ENCODE assay signal across 5 worm cellular contexts in genomic region chrX:9548011-9548795, ce11.
TF ChIP-seq lines count a peak whose summit lies in the region.

No protein-coding gene starts in this region.

TF ChIP-seq in whole organism, L1 larva, 84 proteins besides CTCF, POLR2A, EP300 and RAD21:
- TF ChIP-seq F16B12.6 (tag; optimal IDR thresholded peaks at IDR 0.05; lab: Kevin White, UChicago) (no peak), mdl-1 (tag; optimal IDR thresholded peaks at IDR 0.05; lab: Kevin White, UChicago) (no peak), efl-1 (optimal IDR thresholded peaks at IDR 0.05; lab: Kevin White, UChicago) (no peak), efl-1 (GFP tag; optimal IDR thresholded peaks at IDR 0.05 in 1 of 2; lab: Kevin White, UChicago) (peak in 1 of 2 experiments; percentile 64), nhr-85 (tag; lab: Kevin White, UChicago) (peak; percentile 59), blmp-1 (tag; optimal IDR thresholded peaks at IDR 0.05; lab: Kevin White, UChicago) (peak; percentile 53), ceh-8 (GFP tag; optimal IDR thresholded peaks at IDR 0.05; lab: Kevin White, UChicago) (no peak)

TF ChIP-seq in whole organism, L2 larva, 48 proteins besides CTCF, POLR2A, EP300 and RAD21:
- TF ChIP-seq elt-1 (tag; optimal IDR thresholded peaks at IDR 0.05; lab: Kevin White, UChicago) (no peak), nhr-11 (tag; optimal IDR thresholded peaks at IDR 0.05; lab: Kevin White, UChicago) (no peak), lsy-2 (tag; optimal IDR thresholded peaks at IDR 0.05; lab: Kevin White, UChicago) (no peak), sma-3 (GFP tag; optimal IDR thresholded peaks at IDR 0.05; lab: Kevin White, UChicago) (peak; percentile 27), egl-27 (tag; optimal IDR thresholded peaks at IDR 0.05; lab: Kevin White, UChicago) (peak; percentile 6), blmp-1 (tag; optimal IDR thresholded peaks at IDR 0.05; lab: Kevin White, UChicago; ENCODE audit: insufficient read depth) (peak; percentile 61), gmeb-1 (tag; optimal IDR thresholded peaks at IDR 0.05; lab: Kevin White, UChicago) (no peak), sem-4 (tag; optimal IDR thresholded peaks at IDR 0.05; lab: Kevin White, UChicago) (peak; percentile 7), ZK546.5 (tag; optimal IDR thresholded peaks at IDR 0.05; lab: Kevin White, UChicago) (no peak), nhr-21 (tag; optimal IDR thresholded peaks at IDR 0.05; lab: Kevin White, UChicago) (no peak), unc-39 (tag; optimal IDR thresholded peaks at IDR 0.05; lab: Kevin White, UChicago) (no peak), aly-2 (tag; optimal IDR thresholded peaks at IDR 0.05; lab: Kevin White, UChicago) (no peak)

TF ChIP-seq in whole organism, L3 larva, 47 proteins besides CTCF, POLR2A, EP300 and RAD21:
- TF ChIP-seq nhr-76 (tag; optimal IDR thresholded peaks at IDR 0.05; lab: Kevin White, UChicago), result no peak
- TF ChIP-seq ceh-82 (tag; optimal IDR thresholded peaks at IDR 0.05; lab: Kevin White, UChicago), result no peak
- no peak for TF ChIP-seq unc-62 (GFP tag; optimal IDR thresholded peaks at IDR 0.05; lab: Kevin White, UChicago)
- peak; percentile 84 for TF ChIP-seq nhr-25 (tag; optimal IDR thresholded peaks at IDR 0.05; lab: Kevin White, UChicago)
- TF ChIP-seq pha-4 (tag; optimal IDR thresholded peaks at IDR 0.05; lab: Kevin White, UChicago), result peak; percentile 71
- no peak for TF ChIP-seq aly-2 (tag; optimal IDR thresholded peaks at IDR 0.05; lab: Kevin White, UChicago)
- no peak for TF ChIP-seq unc-39 (tag; optimal IDR thresholded peaks at IDR 0.05; lab: Kevin White, UChicago)
- TF ChIP-seq zag-1 (tag; optimal IDR thresholded peaks at IDR 0.05; lab: Kevin White, UChicago), result no peak
- peak; percentile 24 for TF ChIP-seq nhr-23 (tag; optimal IDR thresholded peaks at IDR 0.05; lab: Kevin White, UChicago)
TF ChIP-seq in whole organism, L3 larva: peak in this region for 3.

TF ChIP-seq in whole organism, L4 larva, 104 proteins besides CTCF, POLR2A, EP300 and RAD21:
- no peak for TF ChIP-seq daf-12 (tag; optimal IDR thresholded peaks at IDR 0.05; lab: Kevin White, UChicago)
- TF ChIP-seq skn-1 (tag; optimal IDR thresholded peaks at IDR 0.05; lab: Kevin White, UChicago), result no peak
- no peak for TF ChIP-seq arid-1 (GFP tag; conservative IDR thresholded peaks at IDR 0.05; lab: Robert Waterston, UW)
- TF ChIP-seq unc-62 (GFP tag; optimal IDR thresholded peaks at IDR 0.05 in 1 of 2; lab: Kevin White, UChicago), result peak in 1 of 2 experiments; percentile 25
- no peak for TF ChIP-seq unc-62 (tag; optimal IDR thresholded peaks at IDR 0.05; lab: Kevin White, UChicago)
- no peak for TF ChIP-seq zip-2 (tag; optimal IDR thresholded peaks at IDR 0.05; lab: Kevin White, UChicago)
- TF ChIP-seq unc-39 (tag; optimal IDR thresholded peaks at IDR 0.05; lab: Kevin White, UChicago), result no peak
- TF ChIP-seq hlh-30 (tag; optimal IDR thresholded peaks at IDR 0.05; lab: Kevin White, UChicago; ENCODE audit: insufficient read depth), result peak; percentile 66
- no peak for TF ChIP-seq pha-4 (GFP tag; IDR thresholded peaks at IDR 0.05; lab: Robert Waterston, UW)
- TF ChIP-seq pha-4 (tag; optimal IDR thresholded peaks at IDR 0.05; lab: Kevin White, UChicago), result peak; percentile 15
- no peak for TF ChIP-seq mxl-2 (GFP tag; conservative IDR thresholded peaks at IDR 0.05; lab: Robert Waterston, UW)
- no peak for TF ChIP-seq T20F7.1 (GFP tag; optimal IDR thresholded peaks at IDR 0.05; lab: Kevin White, UChicago)
- no peak for TF ChIP-seq spr-3 (GFP tag; optimal IDR thresholded peaks at IDR 0.05; lab: Kevin White, UChicago)
- TF ChIP-seq dmd-6 (GFP tag; IDR thresholded peaks at IDR 0.05; lab: Robert Waterston, UW), result no peak
- TF ChIP-seq snpc-4 (tag; optimal IDR thresholded peaks at IDR 0.05; lab: Kevin White, UChicago), result no peak
- no peak for TF ChIP-seq madf-9 (GFP tag; conservative IDR thresholded peaks at IDR 0.05; lab: Robert Waterston, UW)
- no peak for TF ChIP-seq mdl-1 (tag; optimal IDR thresholded peaks at IDR 0.05; lab: Kevin White, UChicago)
- no peak for TF ChIP-seq rbr-2 (tag; optimal IDR thresholded peaks at IDR 0.05; lab: Kevin White, UChicago)
- no peak for TF ChIP-seq saeg-2 (GFP tag; IDR thresholded peaks at IDR 0.05; lab: Robert Waterston, UW)
- no peak for TF ChIP-seq snpc-1.2 (GFP tag; IDR thresholded peaks at IDR 0.05; lab: Robert Waterston, UW)
- no peak for TF ChIP-seq ceh-82 (tag; optimal IDR thresholded peaks at IDR 0.05; lab: Kevin White, UChicago)
- TF ChIP-seq ceh-20 (GFP tag; IDR thresholded peaks at IDR 0.05; lab: Robert Waterston, UW), result no peak
- no peak for TF ChIP-seq ztf-11 (tag; optimal IDR thresholded peaks at IDR 0.05; lab: Kevin White, UChicago)
- TF ChIP-seq madf-5 (GFP tag; IDR thresholded peaks at IDR 0.05; lab: Robert Waterston, UW), result no peak
- no peak for TF ChIP-seq T26A8.4 (GFP tag; IDR thresholded peaks at IDR 0.05; lab: Robert Waterston, UW)
- TF ChIP-seq tag-97 (GFP tag; IDR thresholded peaks at IDR 0.05; lab: Robert Waterston, UW), result no peak
- TF ChIP-seq D1046.2 (GFP tag; IDR thresholded peaks at IDR 0.05; lab: Robert Waterston, UW), result no peak
- TF ChIP-seq mdt-29 (GFP tag; IDR thresholded peaks at IDR 0.05; lab: Robert Waterston, UW), result no peak
- TF ChIP-seq daf-16 (GFP tag; optimal IDR thresholded peaks at IDR 0.05; lab: Kevin White, UChicago), result peak in 1 of 2 experiments; percentile 18
- no peak for TF ChIP-seq daf-16 (tag; optimal IDR thresholded peaks at IDR 0.05; lab: Kevin White, UChicago)
- no peak for TF ChIP-seq nhr-28 (tag; optimal IDR thresholded peaks at IDR 0.05; lab: Kevin White, UChicago)
- no peak for TF ChIP-seq F44E2.7 (GFP tag; IDR thresholded peaks at IDR 0.05; lab: Robert Waterston, UW)
- TF ChIP-seq F26F4.8 (GFP tag; conservative IDR thresholded peaks at IDR 0.05; lab: Robert Waterston, UW), result no peak
- peak; percentile 80 for TF ChIP-seq aha-1 (tag; lab: Kevin White, UChicago)

TF ChIP-seq in whole organism, young adult, 124 proteins besides CTCF, POLR2A, EP300 and RAD21:
- TF ChIP-seq unc-62 (GFP tag; optimal IDR thresholded peaks at IDR 0.05; lab: Kevin White, UChicago) (peak; percentile 59), cebp-1 (GFP tag; IDR thresholded peaks at IDR 0.05; lab: Robert Waterston, UW) (no peak), cebp-1 (tag; optimal IDR thresholded peaks at IDR 0.05; lab: Kevin White, UChicago) (peak; percentile 74), gei-17 (GFP tag; optimal IDR thresholded peaks at IDR 0.05; lab: Kevin White, UChicago) (no peak), F10E7.11 (tag; optimal IDR thresholded peaks at IDR 0.05; lab: Kevin White, UChicago) (no peak)
